Worm (Caenorhabditis elegans): ENCODE data around the gene M163.9.

Gene M163.9

ce11 chrX:14428052-14428451 is 41.3 kb upstream of the M163.9 start, which contains the start of gene F23D12.1:
F23D12.1 (minus strand) TSS chrX:14428152.
- no peak for TF ChIP-seq dmd-4 (tag; optimal IDR thresholded peaks at IDR 0.05; ENCODE audit: borderline replicate concordance)
- no peak for TF ChIP-seq unc-55 (GFP tag; optimal IDR thresholded peaks at IDR 0.05)
- no peak for TF ChIP-seq rnt-1 (tag; optimal IDR thresholded peaks at IDR 0.05)
- TF ChIP-seq nfya-1 (tag; optimal IDR thresholded peaks at IDR 0.05), result no peak
- TF ChIP-seq hlh-15 (tag; optimal IDR thresholded peaks at IDR 0.05), result no peak
- TF ChIP-seq unc-3 (GFP tag; conservative IDR thresholded peaks at IDR 0.05), result no peak
- no peak for TF ChIP-seq unc-3 (tag; optimal IDR thresholded peaks at IDR 0.05)
- no peak for TF ChIP-seq ceh-22 (tag; optimal IDR thresholded peaks at IDR 0.05)
- TF ChIP-seq F13H6.1 (tag; optimal IDR thresholded peaks at IDR 0.05), result no peak
- no peak for TF ChIP-seq ttx-3 (tag; optimal IDR thresholded peaks at IDR 0.05)
- no peak for TF ChIP-seq ceh-48 (tag; optimal IDR thresholded peaks at IDR 0.05)
- TF ChIP-seq ets-4 (tag; optimal IDR thresholded peaks at IDR 0.05), result no peak
- no peak for TF ChIP-seq ceh-2 (tag; optimal IDR thresholded peaks at IDR 0.05)
- no peak for TF ChIP-seq che-1 (tag; optimal IDR thresholded peaks at IDR 0.05)
- no peak for TF ChIP-seq pat-9 (tag; optimal IDR thresholded peaks at IDR 0.05)
- no peak for TF ChIP-seq C38D4.7 (GFP tag; optimal IDR thresholded peaks at IDR 0.05)
- no peak for TF ChIP-seq C08G9.2 (tag; optimal IDR thresholded peaks at IDR 0.05)

ce11 chrX:14430436-14430835 is 38.9 kb upstream of the M163.9 start:
- TF ChIP-seq C08G9.2 (tag; optimal IDR thresholded peaks at IDR 0.05) (no peak), ceh-24 (tag; optimal IDR thresholded peaks at IDR 0.05) (no peak), unc-3 (GFP tag; conservative IDR thresholded peaks at IDR 0.05) (no peak), unc-3 (tag; optimal IDR thresholded peaks at IDR 0.05) (no peak), K09A11.1 (tag; optimal IDR thresholded peaks at IDR 0.05; ENCODE audit: insufficient read depth) (no peak), ceh-19 (GFP tag; optimal IDR thresholded peaks at IDR 0.05) (no peak), ets-4 (tag; optimal IDR thresholded peaks at IDR 0.05) (no peak), F13H6.1 (tag; optimal IDR thresholded peaks at IDR 0.05) (no peak), che-1 (tag; optimal IDR thresholded peaks at IDR 0.05) (no peak), unc-42 (tag; optimal IDR thresholded peaks at IDR 0.05) (no peak), hlh-13 (GFP tag; optimal IDR thresholded peaks at IDR 0.05) (no peak), pha-2 (tag; optimal IDR thresholded peaks at IDR 0.05) (no peak), npax-4 (tag; optimal IDR thresholded peaks at IDR 0.05) (no peak), ama-1 (optimal IDR thresholded peaks at IDR 0.05) (no peak), ahr-1 (tag; optimal IDR thresholded peaks at IDR 0.05) (no peak), ceh-34 (tag; optimal IDR thresholded peaks at IDR 0.05) (no peak), zip-5 (tag; optimal IDR thresholded peaks at IDR 0.05) (no peak), ztf-16 (tag; optimal IDR thresholded peaks at IDR 0.05) (no peak), dve-1 (tag; optimal IDR thresholded peaks at IDR 0.05) (no peak), ceh-9 (tag; optimal IDR thresholded peaks at IDR 0.05) (no peak)

ce11 chrX:14435648-14436155 is 33.7 kb upstream of the M163.9 start:
- TF ChIP-seq tbx-7 (tag; optimal IDR thresholded peaks at IDR 0.05), result no peak
- TF ChIP-seq ttx-3 (tag; optimal IDR thresholded peaks at IDR 0.05), result no peak
- TF ChIP-seq elt-2 (tag; optimal IDR thresholded peaks at IDR 0.05), result no peak
- TF ChIP-seq ceh-31 (tag; optimal IDR thresholded peaks at IDR 0.05), result no peak
- no peak for TF ChIP-seq ceh-22 (tag; optimal IDR thresholded peaks at IDR 0.05)
- TF ChIP-seq madf-2 (tag; optimal IDR thresholded peaks at IDR 0.05), result no peak

- TF ChIP-seq zip-5 (tag; optimal IDR thresholded peaks at IDR 0.05) (no peak), pha-4 (tag; optimal IDR thresholded peaks at IDR 0.05) (no peak), ceh-48 (tag; optimal IDR thresholded peaks at IDR 0.05) (no peak), dmd-4 (tag; optimal IDR thresholded peaks at IDR 0.05; ENCODE audit: borderline replicate concordance) (no peak), ceh-18 (tag; optimal IDR thresholded peaks at IDR 0.05) (no peak), elt-2 (tag; optimal IDR thresholded peaks at IDR 0.05) (no peak), ref-2 (tag; optimal IDR thresholded peaks at IDR 0.05) (no peak), syd-9 (tag; optimal IDR thresholded peaks at IDR 0.05) (no peak)
Observed at ce11 chrX:14442321-14442720, 27.1 kb upstream of the M163.9 start, which contains the start of gene F23D12.3. F23D12.3 (plus strand) TSS chrX:14442621.

All from whole organism, late embryonic.